Worm (Caenorhabditis elegans) whole organism, young adult: ENCODE results near the gene F27C8.3.

Experiments
- D2030.7 ChIP-seq: fragments of 200-800 bp; sonication (Bioruptor generic); IDR thresholded peaks from 2 replicates; pipeline ENCODE4 v1.3.6; 2022; ENCODE audit warnings: missing genetic modification reagents, missing genetic modification characterization, missing compliant biosample characterization
- F39B2.1 ChIP-seq: fragments of 200-800 bp; sonication (Bioruptor generic); IDR thresholded peaks from 2 replicates; pipeline ENCODE4 v1.3.6; 2022; ENCODE audit warnings: missing genetic modification reagents, missing genetic modification characterization, missing compliant biosample characterization
- F49E8.2 ChIP-seq: sonication (generic microtip); optimal IDR thresholded peaks from 3 replicates; lab custom pipeline; 2017; ENCODE audit warnings: missing genetic modification characterization, mild to moderate bottlenecking, missing compliant biosample characterization, antibody characterized with exemption, moderate library complexity; ENCODE audit not compliant: insufficient read depth
- K11D2.4 ChIP-seq: fragments of 200-800 bp; sonication (Bioruptor generic); IDR thresholded peaks from 2 replicates; pipeline ENCODE4 v1.3.6; 2022; ENCODE audit warnings: missing genetic modification reagents, missing genetic modification characterization, missing compliant biosample characterization
- Y56A3A.18 ChIP-seq: fragments of 200-800 bp; sonication (Bioruptor generic); IDR thresholded peaks from 2 replicates; pipeline ENCODE4 v1.3.6; 2022; ENCODE audit warnings: missing genetic modification reagents, missing genetic modification characterization, missing compliant biosample characterization
- ZK185.1 ChIP-seq: sonication (generic microtip); optimal IDR thresholded peaks from 2 replicates; lab custom pipeline; 2016; ENCODE audit warnings: mild to moderate bottlenecking, missing genetic modification characterization, missing compliant biosample characterization; ENCODE audit not compliant: poor library complexity, severe bottlenecking
- ama-1 ChIP-seq, 3 experiments: fragments of 150-350 bp in 1 of 3; sonication (generic microtip) in 2 of 3; optimal IDR thresholded peaks; 2 replicates each; lab custom pipeline; 2014 to 2018; ENCODE audit warnings: missing biosample characterization in 2 of 3, missing genetic modification characterization in 2 of 3, missing genetic modification reagents in 2 of 3
- attf-3 ChIP-seq: fragments of 200-800 bp; sonication (Bioruptor generic); conservative IDR thresholded peaks from 2 replicates; pipeline ENCODE4 v1.3.6; 2022; ENCODE audit warnings: missing genetic modification reagents, missing genetic modification characterization, missing compliant biosample characterization
- attf-6 ChIP-seq: fragments of 200-800 bp; sonication (Bioruptor generic); IDR thresholded peaks from 2 replicates; pipeline ENCODE4 v1.3.6; 2022; ENCODE audit warnings: missing genetic modification reagents, missing genetic modification characterization, missing compliant biosample characterization
- bed-2 ChIP-seq: fragments of 200-800 bp; sonication (Bioruptor generic); IDR thresholded peaks from 2 replicates; pipeline ENCODE4 v1.3.6; 2022; ENCODE audit warnings: missing genetic modification reagents, missing genetic modification characterization, missing compliant biosample characterization
- ccch-3 ChIP-seq: fragments of 200-800 bp; sonication (Bioruptor generic); optimal IDR thresholded peaks from 2 replicates; lab custom pipeline; 2018; ENCODE audit warnings: mild to moderate bottlenecking, missing genetic modification characterization, missing compliant biosample characterization
- ceh-27 ChIP-seq: fragments of 200-800 bp; sonication (Bioruptor generic); optimal IDR thresholded peaks from 2 replicates; lab custom pipeline; 2018; ENCODE audit warnings: mild to moderate bottlenecking, missing genetic modification characterization, moderate library complexity, missing compliant biosample characterization
- ceh-58 ChIP-seq: fragments of 200-800 bp; sonication (Bioruptor generic); IDR thresholded peaks from 2 replicates; pipeline ENCODE4 v1.3.6; 2022; ENCODE audit warnings: missing genetic modification characterization, missing compliant biosample characterization
- ceh-91 ChIP-seq: fragments of 200-800 bp; sonication (Bioruptor generic); IDR thresholded peaks from 2 replicates; pipeline ENCODE4 v1.3.6; 2022; ENCODE audit warnings: missing genetic modification reagents, missing genetic modification characterization, missing compliant biosample characterization
- die-1 ChIP-seq: sonication (generic microtip); optimal IDR thresholded peaks from 2 replicates; lab custom pipeline; 2016; ENCODE audit warnings: missing genotype, mild to moderate bottlenecking, missing genetic modification characterization, missing compliant biosample characterization
- efl-1 ChIP-seq: fragments of 150-350 bp; optimal IDR thresholded peaks from 2 replicates; lab custom pipeline; 2014; ENCODE audit warnings: missing biosample characterization, missing genetic modification reagents, missing genetic modification characterization
- egl-44 ChIP-seq: fragments of 200-800 bp; sonication (Bioruptor generic); IDR thresholded peaks from 2 replicates; pipeline ENCODE4 v1.3.6; 2022; ENCODE audit warnings: missing genetic modification reagents, missing genetic modification characterization, missing compliant biosample characterization
- egrh-3 ChIP-seq: fragments of 200-800 bp; sonication (Bioruptor generic); IDR thresholded peaks from 2 replicates; pipeline ENCODE4 v1.3.6; 2022; ENCODE audit warnings: missing genetic modification reagents, missing genetic modification characterization, missing compliant biosample characterization
- ekl-4 ChIP-seq: fragments of 200-800 bp; sonication (Bioruptor generic); IDR thresholded peaks from 2 replicates; pipeline ENCODE4 v1.3.6; 2022; ENCODE audit warnings: missing genetic modification reagents, missing genetic modification characterization, missing compliant biosample characterization
- hlh-26 ChIP-seq: fragments of 200-800 bp; sonication (Bioruptor generic); conservative IDR thresholded peaks from 2 replicates; pipeline ENCODE4 v1.3.6; 2022; ENCODE audit warnings: missing genetic modification reagents, missing genetic modification characterization, missing compliant biosample characterization
- hrde-1 ChIP-seq: sonication (generic microtip); optimal IDR thresholded peaks from 2 replicates; lab custom pipeline; 2016; ENCODE audit warnings: missing genetic modification characterization, mild to moderate bottlenecking, missing compliant biosample characterization, moderate library complexity, missing genotype, missing genetic modification reagents, borderline replicate concordance
- let-607 ChIP-seq, 2 experiments: fragments of 200-800 bp in 1 of 2; sonication (Bioruptor generic) in 1 of 2; sonication (generic microtip) in 1 of 2; optimal IDR thresholded peaks; 2 replicates each; lab custom pipeline; 2016 to 2018; ENCODE audit warnings: mild to moderate bottlenecking in 2 of 2, missing compliant biosample characterization in 2 of 2, missing genetic modification characterization in 2 of 2, moderate library complexity in 2 of 2, missing genotype in 1 of 2
- lin-26 ChIP-seq: fragments of 200-800 bp; sonication (Bioruptor generic); IDR thresholded peaks from 2 replicates; pipeline ENCODE4 v1.3.6; 2022; ENCODE audit warnings: missing genetic modification reagents, missing genetic modification characterization, missing compliant biosample characterization
- lin-35 ChIP-seq, 3 experiments: fragments of 150-350 bp in 2 of 3; sonication (generic microtip) in 1 of 3; optimal IDR thresholded peaks; 2 replicates each; lab custom pipeline; 2014 to 2018; ENCODE audit warnings: missing biosample characterization in 3 of 3, missing genetic modification characterization in 3 of 3, missing genetic modification reagents in 3 of 3
- lin-40 ChIP-seq: sonication (generic microtip); optimal IDR thresholded peaks from 2 replicates; lab custom pipeline; 2016; ENCODE audit warnings: missing genetic modification characterization, mild to moderate bottlenecking, missing compliant biosample characterization, missing genotype, missing genetic modification reagents
- lir-1 ChIP-seq: fragments of 200-800 bp; sonication (Bioruptor generic); conservative IDR thresholded peaks from 2 replicates; pipeline ENCODE4 v1.3.6; 2022; ENCODE audit warnings: missing genetic modification reagents, missing genetic modification characterization, missing compliant biosample characterization
- madf-3 ChIP-seq: fragments of 200-800 bp; sonication (Bioruptor generic); IDR thresholded peaks from 2 replicates; pipeline ENCODE4 v1.3.6; 2022; ENCODE audit warnings: missing genetic modification reagents, missing genetic modification characterization, missing compliant biosample characterization
- madf-6 ChIP-seq: fragments of 200-800 bp; sonication (Bioruptor generic); IDR thresholded peaks from 2 replicates; pipeline ENCODE4 v1.3.6; 2022; ENCODE audit warnings: missing genetic modification reagents, missing genetic modification characterization, missing compliant biosample characterization
- mes-4 ChIP-seq: sonication (generic microtip); optimal IDR thresholded peaks from 2 replicates; lab custom pipeline; 2016; ENCODE audit warnings: missing genotype, missing genetic modification characterization, missing compliant biosample characterization
- mxl-1 ChIP-seq: sonication (generic microtip); optimal IDR thresholded peaks from 2 replicates; lab custom pipeline; 2016; ENCODE audit warnings: missing genetic modification characterization, missing compliant biosample characterization
- nhr-27 ChIP-seq: fragments of 200-800 bp; sonication (Bioruptor generic); optimal IDR thresholded peaks from 2 replicates; lab custom pipeline; 2018; ENCODE audit warnings: mild to moderate bottlenecking, missing genetic modification characterization, moderate library complexity, missing compliant biosample characterization
- nhr-90 ChIP-seq: sonication (generic microtip); optimal IDR thresholded peaks from 2 replicates; lab custom pipeline; 2016; ENCODE audit warnings: missing genotype, mild to moderate bottlenecking, missing genetic modification characterization, missing compliant biosample characterization
- rec-8 ChIP-seq, 2 experiments: sonication (generic microtip); optimal IDR thresholded peaks; 2 replicates each; lab custom pipeline; 2016; ENCODE audit warnings: mild to moderate bottlenecking in 2 of 2, missing genetic modification characterization in 2 of 2, missing genetic modification reagents in 2 of 2, missing genotype in 2 of 2, missing biosample characterization in 1 of 2, missing compliant biosample characterization in 1 of 2, moderate library complexity in 1 of 2
- tbp1 ChIP-seq: fragments of 200-800 bp; sonication (Bioruptor generic); optimal IDR thresholded peaks from 2 replicates; lab custom pipeline; 2018; ENCODE audit warnings: mild to moderate bottlenecking, missing genetic modification characterization, missing compliant biosample characterization
- zfh-2 ChIP-seq: fragments of 200-800 bp; sonication (Bioruptor generic); conservative IDR thresholded peaks from 2 replicates; pipeline ENCODE4 v1.3.6; 2022; ENCODE audit warnings: missing genetic modification reagents, missing genetic modification characterization, missing compliant biosample characterization
- ztf-18 ChIP-seq: sonication (generic microtip); optimal IDR thresholded peaks from 2 replicates; lab custom pipeline; 2016; ENCODE audit warnings: missing genotype, mild to moderate bottlenecking, missing genetic modification characterization, missing compliant biosample characterization
- ztf-22 ChIP-seq: fragments of 200-800 bp; sonication (Bioruptor generic); optimal IDR thresholded peaks from 2 replicates; lab custom pipeline; 2018; ENCODE audit warnings: mild to moderate bottlenecking, missing genetic modification characterization, moderate library complexity, missing compliant biosample characterization
- ztf-3 ChIP-seq: fragments of 200-800 bp; sonication (Bioruptor generic); optimal IDR thresholded peaks from 2 replicates; lab custom pipeline; 2018; ENCODE audit warnings: mild to moderate bottlenecking, missing genetic modification characterization, missing compliant biosample characterization
- ztf-6 ChIP-seq: fragments of 200-800 bp; sonication (Bioruptor generic); IDR thresholded peaks from 2 replicates; pipeline ENCODE4 v1.3.6; 2022; ENCODE audit warnings: missing genetic modification reagents, missing genetic modification characterization, missing compliant biosample characterization

F27C8.3 gene

DNA sequence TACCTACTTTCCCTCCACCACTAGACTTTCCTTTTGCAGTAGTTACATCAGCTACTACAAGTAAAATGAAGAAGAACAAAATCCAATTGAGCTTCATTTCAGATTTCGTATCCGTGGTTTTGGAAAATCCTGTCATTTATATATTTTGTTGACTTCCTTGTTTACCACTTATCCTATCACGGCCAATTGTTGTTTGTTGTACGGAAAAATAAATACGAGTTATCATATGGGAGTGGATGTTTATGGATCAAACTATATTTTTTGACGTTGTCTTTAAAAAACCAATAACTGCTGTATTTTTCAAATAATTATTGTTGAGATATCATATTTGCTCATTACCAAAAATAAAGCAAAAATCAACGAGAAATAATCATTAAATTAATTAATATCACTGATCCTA lies 27.6 kb upstream of the F27C8.3 start, which contains the start of gene W09C2.9:
Gene W09C2.9 (minus strand): TSS at position 101 of the 400 bp plus-strand sequence.
- TF ChIP-seq let-607 (tag; optimal IDR thresholded peaks at IDR 0.05; lab: Kevin White, UChicago) (no peak), F39B2.1 (GFP tag; lab: Robert Waterston, UW) (no peak), F49E8.2 (tag; lab: Kevin White, UChicago) (no peak), hlh-26 (GFP tag; lab: Robert Waterston, UW) (no peak), ztf-6 (GFP tag; lab: Robert Waterston, UW) (no peak)

DNA sequence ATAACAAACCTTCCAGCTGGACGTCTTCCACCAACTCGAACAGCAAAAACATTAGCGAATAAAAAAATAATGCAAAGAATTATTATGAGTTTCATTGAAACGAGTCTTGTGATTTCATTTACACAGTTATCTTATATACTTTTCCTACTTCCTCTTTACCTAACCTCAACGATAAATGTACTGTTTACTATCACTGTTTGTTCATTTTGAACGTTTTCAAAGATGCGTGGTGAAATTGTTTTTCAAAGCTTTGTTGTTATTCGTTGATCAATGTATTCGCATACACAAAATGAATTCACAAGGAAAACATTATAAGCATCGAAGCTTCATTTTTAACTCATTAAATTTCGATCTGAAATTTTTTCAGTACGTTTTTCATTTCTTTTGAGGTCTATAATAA lies 26.6 kb upstream of the F27C8.3 start, which contains the start of gene W09C2.7:
Gene W09C2.7 (minus strand): TSS at position 101 of the 400 bp plus-strand sequence.
- TF ChIP-seq ceh-58 (no peak), ZK185.1 (tag; lab: Kevin White, UChicago) (no peak), ceh-27 (GFP tag; lab: Kevin White, UChicago) (no peak), bed-2 (no peak), ceh-91 (GFP tag; lab: Robert Waterston, UW) (no peak), lin-35 (GFP tag; optimal IDR thresholded peaks at IDR 0.05; lab: Kevin White, UChicago) (no peak), die-1 (tag; lab: Kevin White, UChicago) (no peak), D2030.7 (GFP tag; lab: Robert Waterston, UW) (no peak), nhr-90 (tag; lab: Kevin White, UChicago) (no peak), zfh-2 (no peak), efl-1 (GFP tag; lab: Kevin White, UChicago) (no peak), Y56A3A.18 (GFP tag; lab: Robert Waterston, UW) (no peak), attf-3 (GFP tag; lab: Robert Waterston, UW) (no peak), egrh-3 (GFP tag; lab: Robert Waterston, UW) (no peak), rec-8 (tag; optimal IDR thresholded peaks at IDR 0.05; lab: Kevin White, UChicago) (no peak), egl-44 (GFP tag; lab: Robert Waterston, UW) (no peak), tbp1 (GFP tag; lab: Kevin White, UChicago) (no peak)

DNA sequence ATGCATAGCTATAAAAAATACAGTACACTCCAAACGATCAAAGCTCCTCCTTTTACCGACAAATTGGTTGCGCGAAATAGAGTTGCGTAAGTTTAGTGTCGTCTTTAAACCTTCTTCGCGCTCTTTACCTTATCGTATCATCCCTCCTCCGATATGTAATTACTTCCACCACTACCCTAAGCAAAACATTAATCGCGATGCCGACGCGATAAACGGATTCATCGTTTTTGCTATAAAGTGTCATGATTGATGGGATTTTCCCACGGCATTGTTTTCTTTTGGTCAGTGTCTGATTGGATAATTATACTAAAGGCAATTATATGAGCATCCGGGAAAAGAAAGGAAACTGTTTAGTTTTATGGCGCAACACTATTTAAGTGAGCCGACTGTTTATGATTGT lies 23.2 kb upstream of the F27C8.3 start:
- TF ChIP-seq lir-1 (no peak), ztf-18 (no peak), F49E8.2 (tag; lab: Kevin White, UChicago) (no peak), nhr-27 (tag; lab: Kevin White, UChicago) (no peak)
- TF ChIP-seq, all 124 proteins: peak for 0

DNA sequence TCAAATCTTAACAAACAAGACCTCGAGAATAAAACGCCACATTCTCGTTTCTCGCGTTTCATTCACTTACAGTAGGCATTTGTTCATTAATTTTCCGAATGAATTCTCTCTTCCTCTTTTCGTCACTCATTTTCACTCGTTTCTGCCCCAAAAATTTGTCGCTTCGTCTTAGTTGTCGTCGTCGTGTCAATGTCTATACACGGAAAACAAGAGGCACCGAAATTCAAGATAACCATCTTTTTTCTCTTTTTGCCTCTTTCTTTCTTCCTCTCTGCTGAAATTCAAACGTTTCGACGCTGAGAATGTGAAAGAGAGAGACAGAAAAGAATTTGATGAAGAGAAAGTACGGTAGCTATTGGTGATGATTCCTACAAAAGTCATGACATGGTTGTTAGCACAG lies 22.3 kb upstream of the F27C8.3 start:
- TF ChIP-seq attf-6 (GFP tag; lab: Robert Waterston, UW) (no peak), ekl-4 (GFP tag; lab: Robert Waterston, UW) (no peak), lin-26 (no peak), K11D2.4 (no peak), madf-3 (GFP tag; lab: Robert Waterston, UW) (no peak), mxl-1 (tag; lab: Kevin White, UChicago) (no peak), Y56A3A.18 (GFP tag; lab: Robert Waterston, UW) (no peak), ama-1 (optimal IDR thresholded peaks at IDR 0.05; lab: Kevin White, UChicago) (no peak), ama-1 (GFP tag; optimal IDR thresholded peaks at IDR 0.05; lab: Kevin White, UChicago) (no peak), mes-4 (tag; lab: Kevin White, UChicago) (no peak), nhr-90 (tag; lab: Kevin White, UChicago) (no peak), lin-40 (no peak), ztf-3 (GFP tag; lab: Kevin White, UChicago) (no peak), hrde-1 (tag; lab: Kevin White, UChicago) (no peak), ztf-18 (no peak), ccch-3 (GFP tag; lab: Kevin White, UChicago) (no peak), nhr-27 (tag; lab: Kevin White, UChicago) (no peak), madf-6 (GFP tag; lab: Robert Waterston, UW) (no peak), ztf-22 (GFP tag; lab: Kevin White, UChicago) (no peak)
